Fruit fly (Drosophila melanogaster): ENCODE results near the gene CtsF.
A peak's percentile ranks its signal among the peaks of the same experiment; 100 is the strongest.

Gene CtsF

DNA sequence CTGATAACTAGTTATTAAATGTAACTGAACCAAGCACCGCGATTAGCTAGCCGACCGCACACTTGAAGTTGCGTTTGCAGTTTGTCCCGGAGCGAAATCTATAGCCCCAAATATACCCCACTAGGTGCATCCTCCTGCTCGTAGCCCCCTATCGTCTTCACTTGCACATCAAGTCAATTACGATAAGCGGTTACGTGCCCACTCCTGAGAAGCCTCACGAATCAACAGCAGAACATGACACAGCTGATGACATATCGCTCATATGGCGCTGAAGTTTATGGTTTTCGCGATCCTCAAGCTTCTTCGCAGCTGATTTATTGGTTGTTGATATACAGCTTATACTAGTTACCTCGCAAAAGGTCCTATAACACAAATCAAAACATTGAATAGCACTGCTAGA, 9.7 kb upstream of the CtsF start:
- TF ChIP-seq CG9705 (GFP tag; optimal IDR thresholded peaks at IDR 0.05) (no peak), Abd-B (GFP tag; optimal IDR thresholded peaks at IDR 0.05) (no peak), jim (GFP tag; optimal IDR thresholded peaks at IDR 0.05) (no peak), lola (GFP tag; optimal IDR thresholded peaks at IDR 0.05) (no peak), h (GFP tag; optimal IDR thresholded peaks at IDR 0.05) (no peak), Dfd (GFP tag; optimal IDR thresholded peaks at IDR 0.05) (no peak), ey (GFP tag; optimal IDR thresholded peaks at IDR 0.05) (no peak), GATAd (GFP tag; optimal IDR thresholded peaks at IDR 0.05) (no peak), brk (GFP tag; optimal IDR thresholded peaks at IDR 0.05) (no peak), CrebA (GFP tag; optimal IDR thresholded peaks at IDR 0.05; ENCODE audit: borderline replicate concordance) (no peak), HLH106 (tag; optimal IDR thresholded peaks at IDR 0.05) (no peak), fru (GFP tag; optimal IDR thresholded peaks at IDR 0.05) (no peak), Myc (optimal IDR thresholded peaks at IDR 0.05) (no peak), Dif (GFP tag; optimal IDR thresholded peaks at IDR 0.05; ENCODE audit: partially characterized antibody) (no peak)

dm6 chr3R:5257147-5257487, 5.6 kb upstream of the CtsF start:
- TF ChIP-seq Hnf4 (GFP tag; optimal IDR thresholded peaks at IDR 0.05) (no peak), brk (GFP tag; optimal IDR thresholded peaks at IDR 0.05) (no peak), N (GFP tag; optimal IDR thresholded peaks at IDR 0.05) (no peak)

- no peak for TF ChIP-seq Dif (GFP tag; optimal IDR thresholded peaks at IDR 0.05; ENCODE audit: partially characterized antibody)
- peak; percentile 64 for TF ChIP-seq OdsH (GFP tag; optimal IDR thresholded peaks at IDR 0.05)
- peak; percentile 60 for TF ChIP-seq dmrt93B (GFP tag; optimal IDR thresholded peaks at IDR 0.05)
- TF ChIP-seq Mio (GFP tag; optimal IDR thresholded peaks at IDR 0.05) = no peak
- peak; percentile 83 for TF ChIP-seq Hnf4 (GFP tag; optimal IDR thresholded peaks at IDR 0.05)
- TF ChIP-seq Vsx2 (GFP tag; optimal IDR thresholded peaks at IDR 0.05; ENCODE audit: partially characterized antibody) = no peak
- TF ChIP-seq Dfd (GFP tag; optimal IDR thresholded peaks at IDR 0.05) = no peak
- TF ChIP-seq psq (GFP tag; optimal IDR thresholded peaks at IDR 0.05) = peak; percentile 68
- TF ChIP-seq Sp1 (GFP tag; optimal IDR thresholded peaks at IDR 0.05) = peak; percentile 71
- no peak for TF ChIP-seq Abd-B (GFP tag; optimal IDR thresholded peaks at IDR 0.05)
- peak; percentile 26 for TF ChIP-seq GATAd (GFP tag; optimal IDR thresholded peaks at IDR 0.05)
- TF ChIP-seq Rel (GFP tag; optimal IDR thresholded peaks at IDR 0.05) = peak; percentile 20
- peak; percentile 17 for TF ChIP-seq Rel (tag; optimal IDR thresholded peaks at IDR 0.05)
- TF ChIP-seq jim (GFP tag; optimal IDR thresholded peaks at IDR 0.05) = no peak
- TF ChIP-seq brk (GFP tag; optimal IDR thresholded peaks at IDR 0.05) = no peak
- TF ChIP-seq sv (GFP tag; optimal IDR thresholded peaks at IDR 0.05) = peak; percentile 46
- TF ChIP-seq lola (GFP tag; optimal IDR thresholded peaks at IDR 0.05) = no peak
- TF ChIP-seq woc (GFP tag; optimal IDR thresholded peaks at IDR 0.05) = peak; percentile 73
- TF ChIP-seq usp (GFP tag; optimal IDR thresholded peaks at IDR 0.05) = no peak
- TF ChIP-seq foxo (GFP tag; optimal IDR thresholded peaks at IDR 0.05) = peak in 1 of 2 experiments; percentile 76
- TF ChIP-seq Hr78 (GFP tag; optimal IDR thresholded peaks at IDR 0.05) = no peak
- TF ChIP-seq dsf (GFP tag; optimal IDR thresholded peaks at IDR 0.05; ENCODE audit: borderline replicate concordance) = peak; percentile 68
- peak; percentile 33 for TF ChIP-seq CG32264 (GFP tag; optimal IDR thresholded peaks at IDR 0.05)
- TF ChIP-seq dl (GFP tag; optimal IDR thresholded peaks at IDR 0.05; ENCODE audit: insufficient read depth in 1 of 2, partially characterized antibody in 2 of 2) = no peak
- peak; percentile 80 for TF ChIP-seq HLH106 (tag; optimal IDR thresholded peaks at IDR 0.05)
- TF ChIP-seq sage (GFP tag; optimal IDR thresholded peaks at IDR 0.05) = peak; percentile 33
- TF ChIP-seq CrebA (GFP tag; optimal IDR thresholded peaks at IDR 0.05; ENCODE audit: borderline replicate concordance) = no peak
- peak; percentile 73 for TF ChIP-seq fru (GFP tag; optimal IDR thresholded peaks at IDR 0.05)
- TF ChIP-seq CG9705 (GFP tag; optimal IDR thresholded peaks at IDR 0.05) = peak; percentile 31
- peak; percentile 26 for TF ChIP-seq Myc (optimal IDR thresholded peaks at IDR 0.05)
- peak; percentile 58 for TF ChIP-seq Hr83 (GFP tag; optimal IDR thresholded peaks at IDR 0.05; ENCODE audit: poor library complexity, severe bottlenecking)
- TF ChIP-seq rgr (GFP tag; optimal IDR thresholded peaks at IDR 0.05) = peak; percentile 72
- peak; percentile 72 for TF ChIP-seq br (GFP tag; optimal IDR thresholded peaks at IDR 0.05)
- peak; percentile 76 for TF ChIP-seq h (GFP tag; optimal IDR thresholded peaks at IDR 0.05)
- TF ChIP-seq pan (optimal IDR thresholded peaks at IDR 0.05) = no peak
- TF ChIP-seq ey (GFP tag; optimal IDR thresholded peaks at IDR 0.05) = peak; percentile 56
- TF ChIP-seq N (GFP tag; optimal IDR thresholded peaks at IDR 0.05) = peak; percentile 34
- TF ChIP-seq Jra (GFP tag; optimal IDR thresholded peaks at IDR 0.05) = peak; percentile 89
- peak; percentile 88 for TF ChIP-seq tai (GFP tag; optimal IDR thresholded peaks at IDR 0.05)
Measured at dm6 chr3R:5256462-5257146, 5.1 kb upstream of the CtsF start, which contains the start of the genes Enoph and Hph. TSS of gene Enoph (minus strand) at chr3R:5256681. TSS of gene Hph (plus strand) at chr3R:5257037.

Data from whole organism, wandering third instar larva.